Worm (Caenorhabditis elegans) whole organism, L1 larva: ENCODE results near the gene msp-50.

Source experiments
- C04F5.9 ChIP-seq: sonication (generic microtip); optimal IDR thresholded peaks from 2 replicates; lab custom pipeline; 2016; ENCODE audit warnings: missing genetic modification characterization, missing compliant biosample characterization
- C34B4.2 ChIP-seq: sonication (generic microtip); optimal IDR thresholded peaks from 2 replicates; lab custom pipeline; 2017; ENCODE audit warnings: mild to moderate bottlenecking, missing genetic modification characterization, missing compliant biosample characterization
- F16B12.6 ChIP-seq: fragments of 150-350 bp; optimal IDR thresholded peaks from 2 replicates; lab custom pipeline; 2014; ENCODE audit warnings: missing biosample characterization, missing genetic modification characterization
- aha-1 ChIP-seq: fragments of 150-350 bp; optimal IDR thresholded peaks from 2 replicates; lab custom pipeline; 2014; ENCODE audit warnings: missing biosample characterization, missing genetic modification characterization
- ceh-63 ChIP-seq: fragments of 200-800 bp; sonication (Bioruptor generic); optimal IDR thresholded peaks from 2 replicates; lab custom pipeline; 2018; ENCODE audit warnings: mild to moderate bottlenecking, missing genetic modification characterization, missing compliant biosample characterization
- dpl-1 ChIP-seq, 3 experiments: fragments of 150-350 bp in 2 of 3; sonication (generic microtip) in 1 of 3; optimal IDR thresholded peaks; 2 replicates each; lab custom pipeline; 2014 to 2017; ENCODE audit warnings: missing biosample characterization in 3 of 3, missing genetic modification characterization in 3 of 3, missing genetic modification reagents in 3 of 3
- egl-27 ChIP-seq, 2 experiments: fragments of 150-350 bp in 1 of 2; sonication (generic microtip); optimal IDR thresholded peaks; 3 replicates each; lab custom pipeline; 2017 to 2018; ENCODE audit warnings: missing biosample characterization in 2 of 2, missing genetic modification characterization in 2 of 2, missing genetic modification reagents in 2 of 2
- ets-5 ChIP-seq: fragments of 200-800 bp; sonication (Bioruptor generic); IDR thresholded peaks from 2 replicates; pipeline ENCODE4 v1.3.6; 2022; ENCODE audit warnings: missing genetic modification characterization, missing compliant biosample characterization
- fkh-10 ChIP-seq: sonication (generic microtip); optimal IDR thresholded peaks from 2 replicates; lab custom pipeline; 2017; ENCODE audit warnings: missing biosample characterization, missing genetic modification reagents, missing genetic modification characterization
- fkh-8 ChIP-seq: sonication (generic microtip); optimal IDR thresholded peaks from 2 replicates; lab custom pipeline; 2016; ENCODE audit warnings: mild to moderate bottlenecking, missing genetic modification characterization, missing compliant biosample characterization
- fos-1 ChIP-seq: fragments of 150-350 bp; optimal IDR thresholded peaks from 2 replicates; lab custom pipeline; 2014; ENCODE audit warnings: missing biosample characterization, missing genetic modification characterization
- grh-1 ChIP-seq: fragments of 200-800 bp; sonication (Bioruptor generic); IDR thresholded peaks from 2 replicates; pipeline ENCODE4 v1.3.6; 2022; ENCODE audit warnings: missing genetic modification reagents, missing genetic modification characterization, missing compliant biosample characterization
- hlh-17 ChIP-seq: fragments of 200-800 bp; sonication (Bioruptor generic); optimal IDR thresholded peaks from 2 replicates; lab custom pipeline; 2018; ENCODE audit warnings: missing genetic modification characterization, mild to moderate bottlenecking, missing compliant biosample characterization, moderate library complexity, borderline replicate concordance
- irx-1 ChIP-seq: sonication (generic microtip); optimal IDR thresholded peaks from 2 replicates; lab custom pipeline; 2016; ENCODE audit warnings: missing genetic modification characterization, missing compliant biosample characterization
- lin-35 ChIP-seq, 2 experiments: fragments of 150-350 bp; optimal IDR thresholded peaks; 2 replicates each; lab custom pipeline; 2014; ENCODE audit warnings: missing biosample characterization in 2 of 2, missing genetic modification characterization in 2 of 2, missing genetic modification reagents in 2 of 2
- mab-9 ChIP-seq: fragments of 200-800 bp; sonication (Bioruptor generic); IDR thresholded peaks from 2 replicates; pipeline ENCODE4 v1.3.6; 2022; ENCODE audit warnings: missing genetic modification reagents, missing genetic modification characterization, missing compliant biosample characterization
- mef-2 ChIP-seq: fragments of 150-350 bp; optimal IDR thresholded peaks from 2 replicates; lab custom pipeline; 2014; ENCODE audit warnings: missing biosample characterization, missing genetic modification characterization
- nhr-11 ChIP-seq: fragments of 150-350 bp; optimal IDR thresholded peaks from 2 replicates; lab custom pipeline; 2014; ENCODE audit warnings: missing biosample characterization, missing genetic modification characterization
- nhr-12 ChIP-seq: sonication (generic microtip); optimal IDR thresholded peaks from 2 replicates; lab custom pipeline; 2017; ENCODE audit warnings: missing biosample characterization, missing genetic modification characterization
- nhr-19 ChIP-seq: fragments of 200-800 bp; sonication (Bioruptor generic); conservative IDR thresholded peaks from 2 replicates; pipeline ENCODE4 v1.3.6; 2022; ENCODE audit warnings: missing genetic modification characterization, missing compliant biosample characterization
- nhr-47 ChIP-seq: sonication (generic microtip); optimal IDR thresholded peaks from 2 replicates; lab custom pipeline; 2016; ENCODE audit warnings: mild to moderate bottlenecking, missing genetic modification characterization, moderate library complexity, missing compliant biosample characterization
- nhr-76 ChIP-seq: sonication (generic microtip); optimal IDR thresholded peaks from 2 replicates; lab custom pipeline; 2017; ENCODE audit warnings: missing biosample characterization, missing genetic modification characterization
- nhr-77 ChIP-seq: fragments of 150-350 bp; optimal IDR thresholded peaks from 2 replicates; lab custom pipeline; 2014; ENCODE audit warnings: missing biosample characterization, missing genetic modification characterization
- pax-3 ChIP-seq: fragments of 200-800 bp; sonication (Bioruptor generic); optimal IDR thresholded peaks from 2 replicates; lab custom pipeline; 2018; ENCODE audit warnings: mild to moderate bottlenecking, missing genetic modification characterization, moderate library complexity, missing compliant biosample characterization
- pqm-1 ChIP-seq: sonication (generic microtip); optimal IDR thresholded peaks from 3 replicates; lab custom pipeline; 2017; ENCODE audit warnings: missing biosample characterization, missing genetic modification characterization
- rnt-1 ChIP-seq: sonication (generic microtip); optimal IDR thresholded peaks from 2 replicates; lab custom pipeline; 2016; ENCODE audit warnings: mild to moderate bottlenecking, missing genetic modification characterization, moderate library complexity, missing compliant biosample characterization
- snpc-4 ChIP-seq: fragments of 150-350 bp; optimal IDR thresholded peaks from 2 replicates; lab custom pipeline; 2014; ENCODE audit warnings: missing biosample characterization, missing genetic modification characterization
- snu-23 ChIP-seq: sonication (generic microtip); optimal IDR thresholded peaks from 2 replicates; lab custom pipeline; 2016; ENCODE audit warnings: missing genetic modification characterization, missing compliant biosample characterization
- sox-4 ChIP-seq: sonication (generic microtip); optimal IDR thresholded peaks from 2 replicates; lab custom pipeline; 2016; ENCODE audit warnings: missing genetic modification characterization, missing compliant biosample characterization
- sptf-1 ChIP-seq: fragments of 150-350 bp; optimal IDR thresholded peaks from 2 replicates; lab custom pipeline; 2014; ENCODE audit warnings: missing biosample characterization, missing genetic modification characterization
- swsn-7 ChIP-seq: sonication (generic microtip); optimal IDR thresholded peaks from 2 replicates; lab custom pipeline; 2016; ENCODE audit warnings: missing genetic modification characterization, missing compliant biosample characterization
- tbx-2 ChIP-seq: sonication (generic microtip); optimal IDR thresholded peaks from 2 replicates; lab custom pipeline; 2016; ENCODE audit warnings: missing genetic modification characterization, missing compliant biosample characterization
- tlp-1 ChIP-seq: fragments of 150-350 bp; optimal IDR thresholded peaks from 2 replicates; lab custom pipeline; 2014; ENCODE audit warnings: missing biosample characterization, missing genetic modification characterization
- unc-130 ChIP-seq: fragments of 150-350 bp; optimal IDR thresholded peaks from 2 replicates; lab custom pipeline; 2017; ENCODE audit warnings: missing biosample characterization, missing genetic modification characterization, inconsistent platforms
- unc-86 ChIP-seq: sonication (generic microtip); optimal IDR thresholded peaks from 2 replicates; lab custom pipeline; 2016; ENCODE audit warnings: missing genetic modification characterization, missing compliant biosample characterization
- vab-15 ChIP-seq: sonication (generic microtip); optimal IDR thresholded peaks from 2 replicates; lab custom pipeline; 2017; ENCODE audit warnings: missing genotype, mild to moderate bottlenecking, missing genetic modification characterization, missing compliant biosample characterization
- xbp-1 ChIP-seq: sonication (generic microtip); optimal IDR thresholded peaks from 2 replicates; lab custom pipeline; 2016; ENCODE audit warnings: missing genetic modification characterization, missing compliant biosample characterization
- zag-1 ChIP-seq: fragments of 150-350 bp; optimal IDR thresholded peaks from 2 replicates; lab custom pipeline; 2014; ENCODE audit warnings: missing biosample characterization, missing genetic modification characterization
- zip-4 ChIP-seq: fragments of 200-800 bp; sonication (Bioruptor generic); optimal IDR thresholded peaks from 2 replicates; lab custom pipeline; 2018; ENCODE audit warnings: mild to moderate bottlenecking, missing genetic modification characterization, moderate library complexity, missing compliant biosample characterization
- ztf-4 ChIP-seq: fragments of 150-350 bp; optimal IDR thresholded peaks from 2 replicates; lab custom pipeline; 2014; ENCODE audit warnings: missing biosample characterization, missing genetic modification characterization

msp-50 gene

DNA sequence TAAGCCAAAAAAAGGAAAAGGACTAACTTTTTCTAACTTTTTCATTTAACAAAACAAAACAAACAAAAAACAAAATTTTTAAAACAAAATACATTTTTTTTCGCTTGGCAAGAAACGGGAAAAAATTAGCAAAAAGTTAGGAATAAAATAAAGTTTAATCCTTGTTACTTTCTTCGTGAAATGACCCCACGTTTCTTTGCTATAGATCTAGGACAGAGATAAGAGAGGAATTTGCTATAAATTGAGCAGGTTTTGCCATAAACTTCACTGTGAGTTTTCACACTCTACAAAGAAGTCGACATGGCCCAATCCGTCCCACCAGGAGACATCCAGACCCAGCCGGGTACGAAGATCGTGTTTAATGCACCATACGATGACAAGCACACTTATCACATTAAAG, at the start of gene msp-50:
Gene msp-50, plus strand, starts transcription at position 301 of the 400 bp plus-strand sequence.
- TF ChIP-seq xbp-1 (tag; lab: Kevin White, UChicago) = no peak
- TF ChIP-seq nhr-77 (tag; lab: Kevin White, UChicago) = no peak
- TF ChIP-seq ceh-63 (GFP tag; lab: Kevin White, UChicago) = no peak
- TF ChIP-seq sptf-1 = no peak
- no peak for TF ChIP-seq nhr-47 (tag; lab: Kevin White, UChicago)
- TF ChIP-seq hlh-17 (GFP tag; lab: Kevin White, UChicago) = no peak
- TF ChIP-seq pax-3 (tag; lab: Kevin White, UChicago) = no peak
- no peak for TF ChIP-seq zip-4
- no peak for TF ChIP-seq fkh-8 (tag; lab: Kevin White, UChicago)
- TF ChIP-seq snpc-4 (tag; lab: Kevin White, UChicago) = no peak
- TF ChIP-seq pqm-1 = no peak
- no peak for TF ChIP-seq tlp-1

DNA sequence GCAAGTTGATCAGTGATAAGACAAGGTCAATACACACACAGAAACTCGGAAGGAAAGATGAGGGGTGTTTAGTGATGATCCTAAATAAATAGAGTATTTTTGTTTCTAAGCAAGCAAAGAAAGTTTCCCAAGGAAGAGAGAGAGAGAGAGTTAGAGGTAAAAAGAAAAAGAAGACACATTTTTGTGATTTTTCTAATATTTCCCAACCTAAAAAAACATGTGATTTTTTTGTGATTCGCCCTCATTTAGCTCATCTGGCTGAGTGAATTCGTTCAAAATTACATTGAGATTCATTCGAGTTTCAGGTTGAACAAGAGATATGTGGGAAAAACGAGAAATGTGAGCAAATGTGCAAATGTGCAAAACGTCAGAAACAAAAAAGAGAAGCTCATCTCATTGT, 48.8 kb upstream of the msp-50 start, which contains the start of gene srb-16:
Gene srb-16, minus strand, starts transcription at position 101 of the 400 bp plus-strand sequence.
- TF ChIP-seq dpl-1 (GFP tag; optimal IDR thresholded peaks at IDR 0.05; lab: Kevin White, UChicago) (no peak), ets-5 (GFP tag; lab: Robert Waterston, UW) (no peak), ztf-4 (tag; lab: Kevin White, UChicago) (no peak), C34B4.2 (tag; lab: Kevin White, UChicago) (no peak), fos-1 (tag; lab: Kevin White, UChicago) (no peak), tbx-2 (tag; lab: Kevin White, UChicago) (no peak), snu-23 (GFP tag; lab: Kevin White, UChicago) (no peak)

DNA sequence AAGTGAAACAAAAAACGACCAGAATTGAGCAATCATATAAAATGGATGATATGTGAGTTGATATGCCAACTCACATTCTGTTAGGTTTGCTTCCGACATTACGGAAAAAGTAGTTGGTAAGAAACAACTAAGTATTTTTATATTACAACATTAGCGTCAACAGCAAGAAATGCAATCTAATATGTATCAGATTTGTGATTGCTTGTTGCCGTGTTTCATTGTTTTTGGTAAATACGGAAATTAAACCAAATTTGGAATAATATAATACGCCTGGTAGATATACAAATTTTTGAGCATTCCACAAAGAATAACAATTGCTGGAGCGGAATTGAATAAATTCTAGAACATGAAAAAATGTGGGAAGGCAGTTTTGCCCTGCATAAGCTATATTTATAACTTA, 45.1 kb upstream of the msp-50 start, which contains the start of gene srb-12:
Gene srb-12, minus strand, starts transcription at position 101 of the 400 bp plus-strand sequence.
- TF ChIP-seq nhr-47 (tag; lab: Kevin White, UChicago) (no peak), unc-86 (tag; lab: Kevin White, UChicago) (no peak), mab-9 (GFP tag; lab: Robert Waterston, UW) (no peak), egl-27 (tag; optimal IDR thresholded peaks at IDR 0.05; lab: Kevin White, UChicago) (no peak), pax-3 (tag; lab: Kevin White, UChicago) (no peak), vab-15 (tag; lab: Kevin White, UChicago) (no peak), nhr-76 (no peak), sox-4 (no peak), nhr-19 (no peak), rnt-1 (tag; lab: Kevin White, UChicago) (no peak), nhr-11 (no peak), nhr-12 (tag; lab: Kevin White, UChicago) (no peak), lin-35 (GFP tag; optimal IDR thresholded peaks at IDR 0.05; lab: Kevin White, UChicago) (no peak), fkh-10 (GFP tag; lab: Kevin White, UChicago) (no peak), swsn-7 (tag; lab: Kevin White, UChicago) (no peak)

DNA sequence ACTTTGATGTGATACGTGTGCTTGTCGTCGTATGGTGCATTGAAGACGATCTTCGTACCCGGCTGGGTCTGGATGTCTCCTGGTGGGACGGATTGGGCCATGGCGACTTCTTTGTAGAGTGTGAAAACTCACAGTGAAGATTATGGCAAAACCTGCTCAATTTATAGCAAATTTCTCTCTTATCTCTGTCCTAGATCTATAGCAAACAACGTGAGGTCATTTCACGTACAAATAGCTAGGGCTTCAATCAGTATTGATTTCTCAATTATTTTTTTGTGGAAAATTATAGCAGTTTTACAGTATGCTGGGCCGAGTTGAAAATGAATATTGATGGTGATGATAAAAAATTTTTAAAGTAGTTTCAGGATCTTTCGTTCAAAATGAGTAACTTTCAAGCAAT, 42.6 kb upstream of the msp-50 start, which contains the start of gene msp-45:
Gene msp-45, minus strand, starts transcription at position 101 of the 400 bp plus-strand sequence.
- TF ChIP-seq vab-15 (tag; lab: Kevin White, UChicago) (no peak), snu-23 (GFP tag; lab: Kevin White, UChicago) (no peak), zag-1 (no peak), lin-35 (GFP tag; optimal IDR thresholded peaks at IDR 0.05; lab: Kevin White, UChicago) (no peak), grh-1 (no peak), xbp-1 (tag; lab: Kevin White, UChicago) (no peak), F16B12.6 (tag; lab: Kevin White, UChicago) (no peak), irx-1 (no peak), C04F5.9 (no peak), nhr-11 (no peak), nhr-19 (no peak), aha-1 (tag; lab: Kevin White, UChicago) (no peak), mef-2 (tag; lab: Kevin White, UChicago) (no peak), unc-130 (tag; lab: Kevin White, UChicago) (no peak)
